Fruit fly (Drosophila melanogaster): Measurements from ENCODE around the gene CG18731.

dm6 chr3R:29737891-29738290 is 13.1 kb downstream of the CG18731 start, which contains the start of gene Gnpnat:
- TF ChIP-seq insv (optimal IDR thresholded peaks at IDR 0.05) (no peak), Myc (optimal IDR thresholded peaks at IDR 0.05) (no peak)

Data from Kc167 (cell line).